Fruit fly (Drosophila melanogaster) whole organism, prepupa: Measurements from ENCODE around the gene CG2839.

Experiments
- Eip93F ChIP-seq: fragments of 200-800 bp; sonication (Bioruptor generic); optimal IDR thresholded peaks from 2 replicates; lab custom pipeline; 2016; ENCODE audit warnings: missing biosample characterization, mild to moderate bottlenecking, missing genetic modification characterization
- Hr39 ChIP-seq: fragments of 200-800 bp; sonication (Bioruptor generic); optimal IDR thresholded peaks from 2 replicates; lab custom pipeline; 2016; ENCODE audit warnings: missing biosample characterization, missing genetic modification characterization
- Sox102F ChIP-seq: fragments of 200-800 bp; sonication (Bioruptor generic); optimal IDR thresholded peaks from 2 replicates; lab custom pipeline; 2016; ENCODE audit warnings: missing biosample characterization, mild to moderate bottlenecking, missing genetic modification characterization

DNA sequence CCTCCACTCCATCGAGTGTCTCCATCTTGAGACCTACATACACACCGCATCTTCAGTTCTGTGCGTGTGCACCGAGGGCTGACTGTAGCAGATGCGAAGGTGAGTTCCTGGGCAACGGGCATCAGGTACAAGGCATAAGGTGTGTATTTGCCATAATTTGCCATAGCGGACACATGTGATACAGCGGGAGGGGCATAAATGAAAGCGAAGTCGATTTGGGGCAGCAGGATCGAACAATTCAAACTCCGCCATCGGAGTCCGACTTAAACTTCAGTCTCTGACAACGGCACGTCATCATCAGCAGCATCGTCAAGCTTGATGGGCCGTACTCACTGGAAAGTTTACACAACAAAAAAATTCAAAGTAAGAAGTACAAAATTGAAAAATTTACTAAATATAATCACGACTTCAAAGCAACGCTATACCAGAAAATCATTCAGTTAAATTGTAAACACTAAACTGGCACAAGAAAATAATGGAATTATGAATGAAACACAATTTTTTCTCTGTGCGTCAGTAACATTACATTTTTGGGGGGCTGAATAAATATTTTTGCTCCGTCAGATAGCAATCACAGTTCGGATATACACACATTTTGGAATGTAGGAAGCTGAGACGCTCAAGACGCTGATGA is 43.6 kb downstream of the CG2839 start:
- peak; percentile 42 for TF ChIP-seq Eip93F
- peak; percentile 87 for TF ChIP-seq Sox102F (GFP tag; lab: Kevin White, UChicago)
- TF ChIP-seq Hr39 (GFP tag; lab: Kevin White, UChicago), result peak; percentile 88
